Fruit fly (Drosophila melanogaster): ENCODE data around the gene CG4199.

The CG4199 gene

DNA sequence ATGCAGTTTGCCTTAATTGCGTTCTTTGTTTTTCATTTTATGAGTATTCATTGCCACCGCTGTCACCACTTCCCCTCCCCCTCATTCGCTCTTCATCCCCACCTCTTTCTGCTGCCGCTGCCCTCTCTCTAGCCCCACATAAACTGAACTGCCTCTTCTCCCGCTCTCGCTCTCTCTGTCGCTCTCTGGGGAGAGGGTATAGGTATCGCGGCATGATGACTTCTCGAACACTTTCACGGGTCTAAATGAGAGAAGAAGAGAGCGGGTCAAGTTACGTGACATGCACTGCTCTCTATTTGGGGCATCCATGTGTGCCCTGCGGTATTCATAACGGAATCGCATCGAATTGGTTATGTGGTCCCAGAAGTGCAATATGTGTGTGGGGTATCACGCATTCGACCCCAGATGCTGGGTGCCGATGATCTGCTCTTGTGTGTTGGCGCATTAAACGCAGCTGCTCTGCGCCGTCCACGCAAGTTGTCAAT is 10.4 kb upstream of the CG4199 start (continued):
- TF ChIP-seq Awh (GFP tag; IDR thresholded peaks at IDR 0.05) (peak; percentile 85), nom (GFP tag; optimal IDR thresholded peaks at IDR 0.05) (peak; percentile 83), Asciz (GFP tag; optimal IDR thresholded peaks at IDR 0.05) (peak; percentile 48), CG30020 (tag; optimal IDR thresholded peaks at IDR 0.05) (no peak), CG7928 (GFP tag; optimal IDR thresholded peaks at IDR 0.05) (peak; percentile 18), CG13775 (GFP tag; optimal IDR thresholded peaks at IDR 0.05) (peak; percentile 60), ERR (GFP tag; optimal IDR thresholded peaks at IDR 0.05) (peak; percentile 63), CG17359 (tag; optimal IDR thresholded peaks at IDR 0.05) (peak; percentile 82), Bgb (GFP tag; IDR thresholded peaks at IDR 0.05; ENCODE audit: partially characterized antibody) (no peak), CG10366 (GFP tag; IDR thresholded peaks at IDR 0.05) (peak; percentile 87), vfl (GFP tag; optimal IDR thresholded peaks at IDR 0.05) (peak; percentile 17), dmrt11E (tag; optimal IDR thresholded peaks at IDR 0.05) (peak; percentile 73), CG12155 (GFP tag; optimal IDR thresholded peaks at IDR 0.05) (peak; percentile 63), dysf (GFP tag; IDR thresholded peaks at IDR 0.05) (peak; percentile 89), gcm (GFP tag; optimal IDR thresholded peaks at IDR 0.05) (peak; percentile 78), fu2 (GFP tag; optimal IDR thresholded peaks at IDR 0.05) (peak; percentile 46), CG4854 (GFP tag; optimal IDR thresholded peaks at IDR 0.05) (peak; percentile 52), sens (GFP tag) (peak; percentile 96), Lim3 (GFP tag; IDR thresholded peaks at IDR 0.05) (peak; percentile 64), gro (GFP tag; optimal IDR thresholded peaks at IDR 0.05) (peak; percentile 79), CTCF (GFP tag; optimal IDR thresholded peaks at IDR 0.05) (peak; percentile 18), Ssrp (tag; optimal IDR thresholded peaks at IDR 0.05) (peak; percentile 75), ac (GFP tag; optimal IDR thresholded peaks at IDR 0.05) (peak; percentile 70), Hr78 (GFP tag; optimal IDR thresholded peaks at IDR 0.05) (peak in 1 of 2 experiments; percentile 98), NFAT (GFP tag; IDR thresholded peaks at IDR 0.05) (peak; percentile 62), CG8924 (tag; optimal IDR thresholded peaks at IDR 0.05) (peak; percentile 86), CG10462 (GFP tag; optimal IDR thresholded peaks at IDR 0.05) (peak; percentile 81), ttk (GFP tag; IDR thresholded peaks at IDR 0.05) (peak; percentile 84), salm (tag; optimal IDR thresholded peaks at IDR 0.05) (peak; percentile 76), CG2712 (tag; optimal IDR thresholded peaks at IDR 0.05) (peak; percentile 88), chn (GFP tag; optimal IDR thresholded peaks at IDR 0.05) (peak; percentile 89), CG2199 (GFP tag; IDR thresholded peaks at IDR 0.05) (peak; percentile 45; the same call in 1 of the 3 replicates), CG17829 (tag; optimal IDR thresholded peaks at IDR 0.05) (peak; percentile 82), CG2875 (GFP tag; optimal IDR thresholded peaks at IDR 0.05) (peak; percentile 89), CG15073 (GFP tag; optimal IDR thresholded peaks at IDR 0.05) (peak; percentile 37), CG3726 (GFP tag; IDR thresholded peaks at IDR 0.05) (peak; percentile 75; the same call in 2 of the 3 replicates), Trl (optimal IDR thresholded peaks at IDR 0.05) (peak; percentile 84 to 97), Trl (GFP tag; optimal IDR thresholded peaks at IDR 0.05) (peak; percentile 83), Ada2b (GFP tag; IDR thresholded peaks at IDR 0.05) (peak; percentile 77), CG3281 (GFP tag; optimal IDR thresholded peaks at IDR 0.05) (peak; percentile 54), CG12104 (GFP tag; optimal IDR thresholded peaks at IDR 0.05) (peak; percentile 50), pho (GFP tag; optimal IDR thresholded peaks at IDR 0.05) (peak; percentile 70), HLHmδ (GFP tag; optimal IDR thresholded peaks at IDR 0.05) (no peak), CG11723 (GFP tag; optimal IDR thresholded peaks at IDR 0.05) (peak; percentile 74), BEAF-32 (GFP tag; optimal IDR thresholded peaks at IDR 0.05) (no peak), corto (GFP tag; optimal IDR thresholded peaks at IDR 0.05) (peak; percentile 77), PHDP (tag; optimal IDR thresholded peaks at IDR 0.05) (peak; percentile 84), CG6765 (GFP tag; optimal IDR thresholded peaks at IDR 0.05) (no peak), CG15011 (GFP tag; optimal IDR thresholded peaks at IDR 0.05) (peak; percentile 34), fd102C (GFP tag; optimal IDR thresholded peaks at IDR 0.05) (no peak), CG10543 (GFP tag; optimal IDR thresholded peaks at IDR 0.05) (peak; percentile 50)

All from whole organism, embryonic.